Fruit fly (Drosophila melanogaster) whole organism, adult: ENCODE measurements around the gene Prim1.

Experiments
- CG5204 ChIP-seq: fragments of 200-800 bp; sonication (Bioruptor generic); optimal IDR thresholded peaks from 2 replicates; lab custom pipeline; 2016; ENCODE audit warnings: missing biosample characterization, missing genetic modification characterization
- cnc ChIP-seq, 2 experiments: fragments of >200 bp; optimal IDR thresholded peaks; 2 replicates each; lab custom pipeline; 2017
- tj ChIP-seq: fragments of 200-800 bp; sonication (Bioruptor generic); optimal IDR thresholded peaks from 3 replicates; lab custom pipeline; 2017; ENCODE audit warnings: missing biosample characterization, mild to moderate bottlenecking, missing genetic modification characterization, moderate library complexity

dm6 chr3L:8333574-8333973, 6.5 kb upstream of the Prim1 start:
- TF ChIP-seq tj (no peak), CG5204 (GFP tag; lab: Kevin White, UChicago) (no peak), cnc (optimal IDR thresholded peaks at IDR 0.05; lab: Kevin White, UChicago) (no peak)
